Fruit fly (Drosophila melanogaster) whole organism: ENCODE measurements around the gene Dhc64C.

Source experiments
- CG8478 ChIP-seq: fragments of >200 bp; optimal IDR thresholded peaks from 2 replicates; lab custom pipeline; 2018; ENCODE audit warnings: inconsistent platforms
- Dll ChIP-seq: fragments of >200 bp; optimal IDR thresholded peaks from 2 replicates; lab custom pipeline; 2017
- EcR ChIP-seq, 2 experiments: fragments of >200 bp; optimal IDR thresholded peaks; 2 replicates each; lab custom pipeline; 2017; ENCODE audit warnings: missing biosample characterization in 2 of 2, missing genetic modification characterization in 2 of 2, missing genetic modification reagents in 2 of 2
- pan ChIP-seq: fragments of >200 bp; optimal IDR thresholded peaks from 2 replicates; lab custom pipeline; 2017
- psq ChIP-seq: fragments of >200 bp; optimal IDR thresholded peaks from 2 replicates; lab custom pipeline; 2017
- usp ChIP-seq: fragments of >200 bp; optimal IDR thresholded peaks from 2 replicates; lab custom pipeline; 2017; ENCODE audit warnings: missing biosample characterization, missing genetic modification characterization, mixed read lengths

Gene Dhc64C

dm6 chr3L:4825584-4825983 lies at the start of gene Dhc64C, which contains the start of gene LeuRS-m:
Dhc64C (minus strand) TSS chr3L:4825687.
LeuRS-m (plus strand) TSS chr3L:4825853.
- TF ChIP-seq usp (GFP tag; lab: Kevin White, UChicago): no peak
- no peak for TF ChIP-seq EcR (GFP tag; optimal IDR thresholded peaks at IDR 0.05; lab: Kevin White, UChicago)
- TF ChIP-seq psq (lab: Kevin White, UChicago): no peak
- no peak for TF ChIP-seq Dll
- no peak for TF ChIP-seq pan
- TF ChIP-seq CG8478 (lab: Kevin White, UChicago): no peak

dm6 chr3L:4860969-4861368 lies 35.5 kb upstream of the Dhc64C start, which contains the start of gene Dnah3:
Dnah3 (plus strand) TSS chr3L:4861269.
- TF ChIP-seq EcR (GFP tag; optimal IDR thresholded peaks at IDR 0.05; lab: Kevin White, UChicago) (no peak), Dll (no peak), psq (lab: Kevin White, UChicago) (no peak), pan (no peak), usp (GFP tag; lab: Kevin White, UChicago) (no peak), CG8478 (lab: Kevin White, UChicago) (no peak)

dm6 chr3L:4860370-4860769 lies 34.9 kb upstream of the Dhc64C start, which contains the start of gene CG32235:
CG32235 (minus strand) TSS chr3L:4860470.
- TF ChIP-seq pan (no peak), EcR (GFP tag; optimal IDR thresholded peaks at IDR 0.05; lab: Kevin White, UChicago) (no peak), usp (GFP tag; lab: Kevin White, UChicago) (no peak)

- TF ChIP-seq CG8478 (lab: Kevin White, UChicago): no peak
- TF ChIP-seq usp (GFP tag; lab: Kevin White, UChicago): no peak
- TF ChIP-seq Dll: no peak
- TF ChIP-seq EcR (GFP tag; optimal IDR thresholded peaks at IDR 0.05; lab: Kevin White, UChicago): no peak
- TF ChIP-seq pan: no peak
- no peak for TF ChIP-seq psq (lab: Kevin White, UChicago)
Observed at dm6 chr3L:4855208-4855607, 29.7 kb upstream of the Dhc64C start.

dm6 chr3L:4854153-4854552 lies 28.7 kb upstream of the Dhc64C start:
- TF ChIP-seq EcR (GFP tag; optimal IDR thresholded peaks at IDR 0.05; lab: Kevin White, UChicago) (no peak), pan (no peak), Dll (no peak), psq (lab: Kevin White, UChicago) (no peak), CG8478 (lab: Kevin White, UChicago) (no peak), usp (GFP tag; lab: Kevin White, UChicago) (no peak)

- TF ChIP-seq pan (no peak), Dll (no peak), psq (lab: Kevin White, UChicago) (no peak), usp (GFP tag; lab: Kevin White, UChicago) (no peak)
Observed at dm6 chr3L:4853070-4853469, 27.6 kb upstream of the Dhc64C start.

- TF ChIP-seq EcR (GFP tag; optimal IDR thresholded peaks at IDR 0.05; lab: Kevin White, UChicago) (no peak), Dll (no peak), pan (no peak), usp (GFP tag; lab: Kevin White, UChicago) (no peak), psq (lab: Kevin White, UChicago) (no peak), CG8478 (lab: Kevin White, UChicago) (no peak)
Observed at dm6 chr3L:4852411-4853050, 27.0 kb upstream of the Dhc64C start, which contains the start of gene CG32237. CG32237 (minus strand) TSS chr3L:4852461.

dm6 chr3L:4848066-4848465 lies 22.6 kb upstream of the Dhc64C start:
- no peak for TF ChIP-seq Dll
- TF ChIP-seq psq (lab: Kevin White, UChicago): no peak
- TF ChIP-seq EcR (GFP tag; optimal IDR thresholded peaks at IDR 0.05; lab: Kevin White, UChicago): no peak
- TF ChIP-seq pan: no peak

- TF ChIP-seq EcR (GFP tag; optimal IDR thresholded peaks at IDR 0.05; lab: Kevin White, UChicago) (no peak), pan (no peak), psq (lab: Kevin White, UChicago) (no peak), CG8478 (lab: Kevin White, UChicago) (no peak), usp (GFP tag; lab: Kevin White, UChicago) (no peak), Dll (no peak)
Observed at dm6 chr3L:4844792-4845191, 19.3 kb upstream of the Dhc64C start.

- TF ChIP-seq CG8478 (lab: Kevin White, UChicago): no peak
- no peak for TF ChIP-seq EcR (GFP tag; optimal IDR thresholded peaks at IDR 0.05; lab: Kevin White, UChicago)
- TF ChIP-seq usp (GFP tag; lab: Kevin White, UChicago): no peak
Observed at dm6 chr3L:4843428-4843827, 17.9 kb upstream of the Dhc64C start.

dm6 chr3L:4842710-4843109 lies 17.2 kb upstream of the Dhc64C start:
- TF ChIP-seq usp (GFP tag; lab: Kevin White, UChicago) (no peak), Dll (no peak), CG8478 (lab: Kevin White, UChicago) (no peak), pan (no peak), psq (lab: Kevin White, UChicago) (no peak)

- TF ChIP-seq EcR (GFP tag; optimal IDR thresholded peaks at IDR 0.05; lab: Kevin White, UChicago) (no peak), Dll (no peak), psq (lab: Kevin White, UChicago) (no peak), pan (no peak), usp (GFP tag; lab: Kevin White, UChicago) (no peak), CG8478 (lab: Kevin White, UChicago) (no peak)
Observed at dm6 chr3L:4840039-4840939, 14.8 kb upstream of the Dhc64C start, which contains the start of gene CG13707. CG13707 (minus strand) TSS chr3L:4840108.
